Worm (Caenorhabditis elegans): ENCODE results near the gene T05B4.9.

The T05B4.9 gene

DNA sequence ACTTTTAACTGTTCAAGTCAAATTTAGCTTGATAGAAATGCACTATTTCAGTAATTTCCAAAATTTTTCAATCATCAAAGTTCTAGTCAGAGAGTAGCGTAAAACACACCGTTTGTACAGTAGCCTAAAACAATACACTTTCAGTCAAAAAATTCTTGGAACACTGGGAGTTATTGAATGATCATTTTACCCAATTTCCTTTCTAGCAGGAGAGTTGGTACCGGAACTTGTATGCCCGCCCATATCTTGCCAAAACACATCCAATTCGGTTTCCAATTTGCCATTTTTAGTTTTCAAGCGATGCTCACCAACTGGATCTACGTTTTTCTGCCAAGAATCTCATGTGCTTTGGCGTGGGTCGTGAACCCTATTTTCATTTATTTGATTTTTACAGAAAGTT lies 13.9 kb downstream of the T05B4.9 start, which contains the start of gene srj-39:
TSS of gene srj-39 (plus strand) at position 301 of the 400 bp plus-strand sequence.
- no peak for TF ChIP-seq tbx-8 (GFP tag; optimal IDR thresholded peaks at IDR 0.05)
- TF ChIP-seq snpc-4 (tag; optimal IDR thresholded peaks at IDR 0.05): no peak
- TF ChIP-seq unc-120 (tag; optimal IDR thresholded peaks at IDR 0.05; ENCODE audit: poor library complexity, severe bottlenecking): no peak
- no peak for TF ChIP-seq ham-2 (GFP tag; optimal IDR thresholded peaks at IDR 0.05)
- no peak for TF ChIP-seq lsy-2 (tag; optimal IDR thresholded peaks at IDR 0.05)
- no peak for TF ChIP-seq sem-2 (GFP tag; optimal IDR thresholded peaks at IDR 0.05)
- no peak for TF ChIP-seq ceh-39 (tag; optimal IDR thresholded peaks at IDR 0.05)
- TF ChIP-seq elt-3 (tag; optimal IDR thresholded peaks at IDR 0.05): no peak
- TF ChIP-seq unc-62 (GFP tag; optimal IDR thresholded peaks at IDR 0.05): no peak
- TF ChIP-seq elt-1 (tag; optimal IDR thresholded peaks at IDR 0.05; ENCODE audit: borderline replicate concordance, insufficient read depth): no peak
- TF ChIP-seq ceh-83 (GFP tag; optimal IDR thresholded peaks at IDR 0.05): no peak
- no peak for TF ChIP-seq blmp-1 (tag; optimal IDR thresholded peaks at IDR 0.05)
- no peak for TF ChIP-seq bed-3 (GFP tag; optimal IDR thresholded peaks at IDR 0.05)

DNA sequence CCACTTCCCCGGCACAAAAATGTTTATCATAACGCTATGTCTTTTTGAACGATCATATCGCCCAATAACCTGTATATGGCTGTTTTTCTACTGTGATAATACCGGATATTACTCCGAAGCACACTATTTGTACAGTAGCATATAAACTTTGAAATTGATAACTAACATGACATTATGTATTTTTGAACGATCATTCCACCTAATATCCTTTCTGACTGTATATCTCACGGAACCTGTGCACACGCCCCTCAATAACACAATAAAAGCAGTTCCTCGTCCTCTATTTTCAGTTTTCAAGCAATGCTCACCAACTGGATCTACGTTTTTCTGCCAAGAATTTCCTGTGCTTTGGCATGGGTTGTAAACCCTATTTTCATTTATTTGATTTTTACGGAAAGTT lies 16.7 kb downstream of the T05B4.9 start, which contains the start of gene srj-40:
TSS of gene srj-40 (plus strand) at position 301 of the 400 bp plus-strand sequence.
- no peak for TF ChIP-seq ces-1 (GFP tag; optimal IDR thresholded peaks at IDR 0.05)
- no peak for TF ChIP-seq sem-2 (GFP tag; optimal IDR thresholded peaks at IDR 0.05)
- TF ChIP-seq flh-1 (GFP tag; optimal IDR thresholded peaks at IDR 0.05): no peak
- no peak for TF ChIP-seq sptf-1 (tag; optimal IDR thresholded peaks at IDR 0.05)
- no peak for TF ChIP-seq lin-32 (GFP tag; optimal IDR thresholded peaks at IDR 0.05)
- no peak for TF ChIP-seq zip-8 (tag; optimal IDR thresholded peaks at IDR 0.05)
- no peak for TF ChIP-seq pha-4 (tag; optimal IDR thresholded peaks at IDR 0.05)
- no peak for TF ChIP-seq ztf-11 (tag; optimal IDR thresholded peaks at IDR 0.05)

DNA sequence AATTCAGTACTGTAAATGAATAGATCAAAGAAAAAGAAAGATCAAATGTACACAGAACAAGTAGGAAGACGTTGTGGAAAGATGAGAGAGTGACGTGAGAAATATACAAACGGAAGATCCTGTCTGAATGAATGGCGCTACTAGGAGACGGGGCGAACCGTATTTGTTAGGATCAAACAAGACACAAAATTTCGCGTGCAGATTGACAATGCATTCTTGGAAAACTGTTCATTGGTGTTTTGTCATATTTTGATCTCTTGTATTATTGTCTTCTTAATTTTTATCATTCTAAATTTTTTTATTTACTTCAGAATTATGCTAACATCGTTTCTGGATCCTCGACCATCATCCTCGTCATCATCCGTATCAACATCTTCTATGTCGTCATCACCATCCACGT lies 23.5 kb downstream of the T05B4.9 start, which contains the start of gene nhr-181:
TSS of gene nhr-181 (plus strand) at position 301 of the 400 bp plus-strand sequence.
- TF ChIP-seq bed-3 (GFP tag; optimal IDR thresholded peaks at IDR 0.05) (no peak), snpc-4 (tag; optimal IDR thresholded peaks at IDR 0.05) (no peak), M03D4.4 (tag; optimal IDR thresholded peaks at IDR 0.05) (no peak), elt-1 (tag; optimal IDR thresholded peaks at IDR 0.05; ENCODE audit: borderline replicate concordance, insufficient read depth) (no peak), ceh-39 (tag; optimal IDR thresholded peaks at IDR 0.05) (no peak)

DNA sequence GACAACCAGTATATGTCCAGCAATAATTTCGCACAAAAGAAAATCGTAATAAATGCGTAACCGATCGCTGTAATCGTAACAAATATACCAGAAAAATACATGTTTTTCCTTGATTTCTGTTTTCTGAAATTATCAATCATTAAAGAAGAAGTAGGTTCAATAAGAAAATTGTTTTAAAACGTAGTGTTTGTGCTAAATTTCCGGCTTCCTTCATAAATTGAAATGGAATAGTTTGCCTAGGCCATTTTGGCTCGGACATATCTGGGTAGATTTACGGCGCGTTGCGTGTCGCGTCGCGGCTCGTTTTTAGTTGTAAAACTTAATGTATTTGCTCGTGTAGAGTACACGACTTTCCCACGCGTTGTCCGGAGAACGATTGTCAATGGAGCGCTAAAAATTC lies 35.3 kb downstream of the T05B4.9 start, which contains the start of gene F38H12.5:
TSS of gene F38H12.5 (minus strand) at position 101 of the 400 bp plus-strand sequence.
- TF ChIP-seq zip-8 (tag; optimal IDR thresholded peaks at IDR 0.05) (no peak), ceh-83 (GFP tag; optimal IDR thresholded peaks at IDR 0.05) (no peak), sem-2 (GFP tag; optimal IDR thresholded peaks at IDR 0.05) (no peak)

DNA sequence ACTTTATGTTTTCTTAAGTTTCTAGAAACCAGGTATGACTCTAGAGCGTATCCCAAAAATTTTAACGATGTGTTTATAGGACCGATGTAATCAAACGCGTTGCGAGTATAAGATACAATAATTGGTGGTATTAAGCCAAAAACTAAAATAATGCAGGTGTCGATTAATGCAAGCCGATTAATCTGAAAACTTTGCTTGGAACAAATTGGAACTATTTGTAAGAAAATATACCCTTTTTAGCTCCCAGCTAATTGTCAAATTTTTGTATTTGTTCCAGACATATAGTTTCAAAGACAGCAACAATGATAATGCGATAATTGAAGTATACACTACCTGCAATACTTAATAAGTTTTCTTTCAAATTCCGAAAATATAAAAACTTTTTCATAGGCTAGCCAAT lies 36.9 kb downstream of the T05B4.9 start, which contains the start of gene srh-211:
TSS of gene srh-211 (minus strand) at position 101 of the 400 bp plus-strand sequence.
- TF ChIP-seq lsy-2 (tag; optimal IDR thresholded peaks at IDR 0.05) (no peak), ztf-11 (tag; optimal IDR thresholded peaks at IDR 0.05) (no peak), tbx-8 (GFP tag; optimal IDR thresholded peaks at IDR 0.05) (no peak), lin-13 (tag; optimal IDR thresholded peaks at IDR 0.05) (no peak), snpc-4 (tag; optimal IDR thresholded peaks at IDR 0.05) (no peak), unc-39 (tag; optimal IDR thresholded peaks at IDR 0.05) (no peak), unc-120 (tag; optimal IDR thresholded peaks at IDR 0.05; ENCODE audit: poor library complexity, severe bottlenecking) (no peak), flh-1 (GFP tag; optimal IDR thresholded peaks at IDR 0.05) (no peak), bed-3 (GFP tag; optimal IDR thresholded peaks at IDR 0.05) (no peak), elt-3 (tag; optimal IDR thresholded peaks at IDR 0.05) (no peak), nhr-2 (tag; optimal IDR thresholded peaks at IDR 0.05) (no peak), cnd-1 (tag; optimal IDR thresholded peaks at IDR 0.05) (no peak), ceh-39 (tag; optimal IDR thresholded peaks at IDR 0.05) (no peak), unc-62 (GFP tag; optimal IDR thresholded peaks at IDR 0.05) (no peak), sptf-1 (tag; optimal IDR thresholded peaks at IDR 0.05) (no peak), ceh-83 (GFP tag; optimal IDR thresholded peaks at IDR 0.05) (no peak), drap-1 (GFP tag; optimal IDR thresholded peaks at IDR 0.05) (no peak), lin-32 (GFP tag; optimal IDR thresholded peaks at IDR 0.05) (no peak), ham-2 (GFP tag; optimal IDR thresholded peaks at IDR 0.05) (no peak)

DNA sequence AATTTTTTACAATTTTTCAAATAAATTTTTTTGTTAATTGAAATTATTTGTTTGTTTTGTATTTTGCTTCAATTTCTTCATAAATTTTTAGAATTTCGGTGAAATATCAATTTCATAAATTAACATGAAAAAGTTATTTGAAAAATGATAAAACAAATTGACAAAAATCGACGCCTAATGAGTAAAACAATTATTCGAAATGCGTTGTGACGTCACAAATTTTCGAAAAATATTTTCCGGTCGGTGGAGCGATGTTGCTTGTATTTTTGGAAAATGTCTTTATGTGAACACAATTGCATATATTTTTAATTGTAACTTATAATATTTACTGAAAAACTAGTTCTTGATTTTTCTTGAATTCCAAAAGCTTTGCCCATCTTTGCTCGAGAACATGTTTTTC lies 37.7 kb downstream of the T05B4.9 start:
- no peak for TF ChIP-seq pha-4 (tag; optimal IDR thresholded peaks at IDR 0.05)
- no peak for TF ChIP-seq bed-3 (GFP tag; optimal IDR thresholded peaks at IDR 0.05)
- no peak for TF ChIP-seq lsy-2 (tag; optimal IDR thresholded peaks at IDR 0.05)
- no peak for TF ChIP-seq ham-2 (GFP tag; optimal IDR thresholded peaks at IDR 0.05)
- no peak for TF ChIP-seq unc-120 (tag; optimal IDR thresholded peaks at IDR 0.05; ENCODE audit: poor library complexity, severe bottlenecking)
- no peak for TF ChIP-seq ceh-43 (GFP tag; optimal IDR thresholded peaks at IDR 0.05)
- no peak for TF ChIP-seq elt-3 (tag; optimal IDR thresholded peaks at IDR 0.05)
- TF ChIP-seq ceh-83 (GFP tag; optimal IDR thresholded peaks at IDR 0.05): no peak
- no peak for TF ChIP-seq mep-1 (tag; optimal IDR thresholded peaks at IDR 0.05)

Measured in whole organism, mixed stage, embryonic.